Worm (Caenorhabditis elegans): ENCODE data around the gene rfth-1.

DNA sequence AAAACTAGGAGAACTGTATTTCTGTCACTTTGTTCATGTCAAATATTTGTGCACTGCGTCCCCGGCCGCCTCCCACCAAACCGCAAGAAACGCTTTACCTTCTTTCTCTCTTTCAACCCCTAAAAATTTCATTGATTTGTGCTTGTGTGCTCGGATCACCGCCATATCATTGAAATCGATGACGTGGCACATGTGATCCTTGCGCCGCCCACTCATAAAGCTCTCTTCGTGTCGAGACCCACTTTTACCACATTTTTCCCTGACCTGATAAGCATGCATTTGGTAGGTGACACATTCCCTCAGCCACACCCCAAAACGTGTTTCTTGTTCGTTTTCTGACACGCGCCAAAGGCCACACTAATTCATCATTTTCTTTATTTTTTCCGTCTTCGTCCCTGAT is 46.6 kb upstream of the rfth-1 start:
- TF ChIP-seq fkh-10 (GFP tag; optimal IDR thresholded peaks at IDR 0.05), result no peak
- TF ChIP-seq nhr-11 (tag; optimal IDR thresholded peaks at IDR 0.05), result no peak
- no peak for TF ChIP-seq pha-2 (tag; optimal IDR thresholded peaks at IDR 0.05)
- no peak for TF ChIP-seq tbx-2 (tag; optimal IDR thresholded peaks at IDR 0.05)
- no peak for TF ChIP-seq pag-3 (tag; optimal IDR thresholded peaks at IDR 0.05; ENCODE audit: borderline replicate concordance)
- no peak for TF ChIP-seq ama-1 (optimal IDR thresholded peaks at IDR 0.05)
- no peak for TF ChIP-seq fax-1 (tag; optimal IDR thresholded peaks at IDR 0.05)
- TF ChIP-seq T23F11.4 (GFP tag; optimal IDR thresholded peaks at IDR 0.05), result no peak
- no peak for TF ChIP-seq unc-86 (tag; optimal IDR thresholded peaks at IDR 0.05)
- no peak for TF ChIP-seq pqm-1 (tag; optimal IDR thresholded peaks at IDR 0.05)
- TF ChIP-seq elt-4 (tag; optimal IDR thresholded peaks at IDR 0.05), result no peak
- no peak for TF ChIP-seq pha-4 (tag; optimal IDR thresholded peaks at IDR 0.05)
- TF ChIP-seq sox-4 (tag; optimal IDR thresholded peaks at IDR 0.05), result no peak
